Worm (Caenorhabditis elegans): ENCODE measurements around the gene dop-6.

- TF ChIP-seq nhr-76 (tag; optimal IDR thresholded peaks at IDR 0.05) = no peak
- no peak for TF ChIP-seq unc-39 (tag; optimal IDR thresholded peaks at IDR 0.05)
Measured at ce11 chrX:4306861-4307260, 13.8 kb upstream of the dop-6 start, which contains the start of gene pqn-15.
